In the genomic region with DNA sequence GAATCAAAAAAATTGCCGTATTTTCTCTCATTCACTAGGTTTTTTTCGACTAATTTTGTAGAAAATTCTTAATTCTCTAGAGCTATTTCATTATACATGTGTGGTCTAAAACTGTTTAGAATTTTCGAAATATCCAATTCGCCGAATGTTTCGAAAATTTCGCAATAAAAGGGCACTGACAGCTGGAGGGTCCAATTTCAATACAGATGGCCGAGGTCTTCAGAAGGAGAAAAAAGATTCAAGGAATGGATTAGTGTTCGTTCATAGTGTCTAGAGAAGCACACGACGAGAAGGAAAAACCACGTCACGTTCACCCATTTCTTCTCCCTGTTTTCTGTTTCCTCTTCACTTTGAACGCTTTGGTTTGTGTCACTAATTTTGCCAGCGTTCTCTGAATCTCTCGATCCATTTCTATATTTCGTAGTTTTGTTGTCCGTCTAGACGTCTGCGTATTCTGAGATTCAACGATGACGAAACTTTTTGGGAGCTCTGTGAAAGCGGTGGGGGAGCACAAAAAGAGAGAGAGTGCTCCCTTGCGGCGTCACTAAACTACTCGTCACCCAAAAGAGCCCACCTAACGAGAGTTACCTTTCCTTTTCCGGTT, we compare ENCODE assay signal across 7 worm cellular contexts.
A peak's percentile ranks its signal among the peaks of the same experiment; 100 is the strongest.
TF ChIP-seq lines count a peak whose summit lies in the region.

No protein-coding gene starts in this region.

TF ChIP-seq in whole organism, L1 larva, 84 proteins besides CTCF, POLR2A, EP300 and RAD21 (continued from another document and continues in another):
- no peak for TF ChIP-seq unc-30 (tag; optimal IDR thresholded peaks at IDR 0.05; lab: Kevin White, UChicago)
- peak in 2 of 3 experiments; percentile 34 to 57 for TF ChIP-seq ceh-82 (tag; optimal IDR thresholded peaks at IDR 0.05; lab: Kevin White, UChicago)
- no peak for TF ChIP-seq F16B12.6 (tag; optimal IDR thresholded peaks at IDR 0.05; lab: Kevin White, UChicago)
- peak in 1 of 2 experiments; percentile 67 for TF ChIP-seq mdl-1 (tag; optimal IDR thresholded peaks at IDR 0.05; lab: Kevin White, UChicago)
- TF ChIP-seq zip-4 (GFP tag; optimal IDR thresholded peaks at IDR 0.05; lab: Kevin White, UChicago) = peak; percentile 38
- peak; percentile 56 for TF ChIP-seq swsn-7 (tag; optimal IDR thresholded peaks at IDR 0.05; lab: Kevin White, UChicago)
- peak; percentile 62 for TF ChIP-seq mep-1 (tag; optimal IDR thresholded peaks at IDR 0.05; lab: Kevin White, UChicago)
- TF ChIP-seq pag-3 (tag; optimal IDR thresholded peaks at IDR 0.05; lab: Kevin White, UChicago; ENCODE audit: borderline replicate concordance, insufficient read depth) = no peak
- TF ChIP-seq jun-1 (tag; optimal IDR thresholded peaks at IDR 0.05; lab: Kevin White, UChicago) = peak; percentile 79
- peak; percentile 73 for TF ChIP-seq nhr-85 (tag; lab: Kevin White, UChicago)
- no peak for TF ChIP-seq ztf-11 (tag; optimal IDR thresholded peaks at IDR 0.05; lab: Kevin White, UChicago)
- TF ChIP-seq tbx-2 (tag; optimal IDR thresholded peaks at IDR 0.05; lab: Kevin White, UChicago) = peak; percentile 52
- TF ChIP-seq ceh-63 (GFP tag; optimal IDR thresholded peaks at IDR 0.05; lab: Kevin White, UChicago) = no peak
- peak; percentile 50 for TF ChIP-seq ceh-8 (GFP tag; optimal IDR thresholded peaks at IDR 0.05; lab: Kevin White, UChicago)
- peak; percentile 31 to 78 for TF ChIP-seq lsy-2 (tag; optimal IDR thresholded peaks at IDR 0.05; lab: Kevin White, UChicago)
- TF ChIP-seq egl-27 (tag; optimal IDR thresholded peaks at IDR 0.05; lab: Kevin White, UChicago) = peak; percentile 17 to 49
- peak; percentile 54 for TF ChIP-seq snu-23 (GFP tag; optimal IDR thresholded peaks at IDR 0.05; lab: Kevin White, UChicago)

TF ChIP-seq in whole organism, L2 larva, 48 proteins besides CTCF, POLR2A, EP300 and RAD21 (continued from another document and continues in another):
- peak; percentile 21 to 67 for TF ChIP-seq mdl-1 (tag; optimal IDR thresholded peaks at IDR 0.05; lab: Kevin White, UChicago)
- TF ChIP-seq nhr-23 (tag; optimal IDR thresholded peaks at IDR 0.05; lab: Kevin White, UChicago) = no peak
- TF ChIP-seq unc-62 (GFP tag; optimal IDR thresholded peaks at IDR 0.05; lab: Kevin White, UChicago) = no peak
- peak; percentile 91 for TF ChIP-seq nhr-129 (tag; optimal IDR thresholded peaks at IDR 0.05; lab: Kevin White, UChicago)
- TF ChIP-seq zag-1 (tag; optimal IDR thresholded peaks at IDR 0.05; lab: Kevin White, UChicago) = peak; percentile 77
- peak; percentile 81 for TF ChIP-seq unc-55 (GFP tag; optimal IDR thresholded peaks at IDR 0.05; lab: Kevin White, UChicago)
- TF ChIP-seq alr-1 (tag; optimal IDR thresholded peaks at IDR 0.05; lab: Kevin White, UChicago) = peak; percentile 11
- TF ChIP-seq ZK546.5 (tag; optimal IDR thresholded peaks at IDR 0.05; lab: Kevin White, UChicago) = no peak
- no peak for TF ChIP-seq nhr-10 (tag; optimal IDR thresholded peaks at IDR 0.05; lab: Kevin White, UChicago)
- TF ChIP-seq dmd-4 (tag; optimal IDR thresholded peaks at IDR 0.05; lab: Kevin White, UChicago) = no peak
- TF ChIP-seq C34F6.9 (tag; optimal IDR thresholded peaks at IDR 0.05; lab: Kevin White, UChicago) = peak; percentile 90
- TF ChIP-seq peb-1 (tag; optimal IDR thresholded peaks at IDR 0.05; lab: Kevin White, UChicago) = no peak
- peak; percentile 52 for TF ChIP-seq nhr-21 (tag; optimal IDR thresholded peaks at IDR 0.05; lab: Kevin White, UChicago)
- no peak for TF ChIP-seq ztf-11 (tag; optimal IDR thresholded peaks at IDR 0.05; lab: Kevin White, UChicago)
- no peak for TF ChIP-seq gmeb-1 (tag; optimal IDR thresholded peaks at IDR 0.05; lab: Kevin White, UChicago)
- TF ChIP-seq elt-1 (tag; optimal IDR thresholded peaks at IDR 0.05; lab: Kevin White, UChicago) = no peak
- TF ChIP-seq egl-27 (tag; optimal IDR thresholded peaks at IDR 0.05; lab: Kevin White, UChicago) = peak; percentile 78
- TF ChIP-seq nhr-6 (tag; optimal IDR thresholded peaks at IDR 0.05; lab: Kevin White, UChicago) = peak; percentile 19
- no peak for TF ChIP-seq elt-3 (tag; optimal IDR thresholded peaks at IDR 0.05; lab: Kevin White, UChicago)

TF ChIP-seq in whole organism, L3 larva, 47 proteins besides CTCF, POLR2A, EP300 and RAD21 (continued from another document and continues in another):
- TF ChIP-seq eor-1 (tag; optimal IDR thresholded peaks at IDR 0.05; lab: Kevin White, UChicago) (no peak), nhr-237 (tag; optimal IDR thresholded peaks at IDR 0.05; lab: Kevin White, UChicago) (no peak), egl-5 (tag; optimal IDR thresholded peaks at IDR 0.05; lab: Kevin White, UChicago) (peak; percentile 29), ztf-4 (tag; optimal IDR thresholded peaks at IDR 0.05; lab: Kevin White, UChicago) (no peak), nfya-1 (tag; optimal IDR thresholded peaks at IDR 0.05; lab: Kevin White, UChicago; ENCODE audit: insufficient read depth) (peak; percentile 83), sea-2 (GFP tag; optimal IDR thresholded peaks at IDR 0.05; lab: Kevin White, UChicago) (no peak), aly-2 (tag; optimal IDR thresholded peaks at IDR 0.05; lab: Kevin White, UChicago) (no peak), fkh-10 (GFP tag; optimal IDR thresholded peaks at IDR 0.05; lab: Kevin White, UChicago) (peak; percentile 78), pha-4 (tag; optimal IDR thresholded peaks at IDR 0.05; lab: Kevin White, UChicago) (peak; percentile 87), nhr-43 (tag; optimal IDR thresholded peaks at IDR 0.05; lab: Kevin White, UChicago; ENCODE audit: poor library complexity, severe bottlenecking) (no peak), zag-1 (tag; optimal IDR thresholded peaks at IDR 0.05; lab: Kevin White, UChicago) (no peak), elt-1 (tag; optimal IDR thresholded peaks at IDR 0.05; lab: Kevin White, UChicago) (peak; percentile 5), hmg-11 (tag; optimal IDR thresholded peaks at IDR 0.05; lab: Kevin White, UChicago) (peak; percentile 64), nhr-23 (tag; optimal IDR thresholded peaks at IDR 0.05; lab: Kevin White, UChicago) (no peak), mml-1 (tag; optimal IDR thresholded peaks at IDR 0.05; lab: Kevin White, UChicago) (no peak), snpc-4 (tag; optimal IDR thresholded peaks at IDR 0.05; lab: Kevin White, UChicago) (peak; percentile 16), pqm-1 (tag; optimal IDR thresholded peaks at IDR 0.05; lab: Kevin White, UChicago) (peak; percentile 13), ceh-82 (tag; optimal IDR thresholded peaks at IDR 0.05; lab: Kevin White, UChicago) (no peak)

TF ChIP-seq in whole organism, L4 larva, 104 proteins besides CTCF, POLR2A, EP300 and RAD21 (continued from another document and continues in another):
- no peak for TF ChIP-seq egl-27 (tag; optimal IDR thresholded peaks at IDR 0.05; lab: Kevin White, UChicago)
- no peak for TF ChIP-seq spr-3 (GFP tag; optimal IDR thresholded peaks at IDR 0.05; lab: Kevin White, UChicago)
- TF ChIP-seq T20F7.1 (GFP tag; optimal IDR thresholded peaks at IDR 0.05; lab: Kevin White, UChicago) = no peak
- TF ChIP-seq arid-1 (GFP tag; conservative IDR thresholded peaks at IDR 0.05; lab: Robert Waterston, UW) = 0 out of 2 replicates have a peak, but pooled peaks have one; percentile 20
- no peak for TF ChIP-seq zip-2 (tag; optimal IDR thresholded peaks at IDR 0.05; lab: Kevin White, UChicago)
- TF ChIP-seq Y105C5A.15 (GFP tag; IDR thresholded peaks at IDR 0.05; lab: Robert Waterston, UW) = no peak
- TF ChIP-seq vab-7 (GFP tag; IDR thresholded peaks at IDR 0.05; lab: Robert Waterston, UW) = no peak
- TF ChIP-seq mes-2 (tag; optimal IDR thresholded peaks at IDR 0.05; lab: Kevin White, UChicago; ENCODE audit: poor library complexity, severe bottlenecking) = peak; percentile 49
- TF ChIP-seq F37D6.2 (tag; optimal IDR thresholded peaks at IDR 0.05; lab: Kevin White, UChicago) = no peak
- TF ChIP-seq set-16 (GFP tag; IDR thresholded peaks at IDR 0.05; lab: Robert Waterston, UW) = no peak
- peak; percentile 13 for TF ChIP-seq nhr-6 (tag; optimal IDR thresholded peaks at IDR 0.05; lab: Kevin White, UChicago)
- no peak for TF ChIP-seq Y5F2A.4 (GFP tag; optimal IDR thresholded peaks at IDR 0.05; lab: Kevin White, UChicago)
- peak; percentile 58 for TF ChIP-seq nhr-11 (tag; optimal IDR thresholded peaks at IDR 0.05; lab: Kevin White, UChicago)
- TF ChIP-seq egl-43 (GFP tag; IDR thresholded peaks at IDR 0.05; lab: Robert Waterston, UW) = 0 out of 2 replicates have a peak, but pooled peaks have one; percentile 32
- peak; percentile 17; the same call in 1 of the 2 replicates for TF ChIP-seq tra-1 (GFP tag; IDR thresholded peaks at IDR 0.05; lab: Robert Waterston, UW)
- peak; percentile 70 for TF ChIP-seq hlh-30 (tag; optimal IDR thresholded peaks at IDR 0.05; lab: Kevin White, UChicago; ENCODE audit: insufficient read depth)
- TF ChIP-seq hif-1 (tag; optimal IDR thresholded peaks at IDR 0.05; lab: Kevin White, UChicago) = peak in 1 of 2 experiments; percentile 48
- peak; percentile 58 for TF ChIP-seq aha-1 (tag; lab: Kevin White, UChicago)

TF ChIP-seq in whole organism, late embryonic, 69 proteins besides CTCF, POLR2A, EP300 and RAD21 (continued from another document and continues in another):
- TF ChIP-seq pros-1 (tag; optimal IDR thresholded peaks at IDR 0.05; lab: Kevin White, UChicago) (no peak), nhr-11 (tag; optimal IDR thresholded peaks at IDR 0.05; lab: Kevin White, UChicago) (no peak), pha-4 (tag; optimal IDR thresholded peaks at IDR 0.05; lab: Kevin White, UChicago) (no peak), gmeb-2 (tag; optimal IDR thresholded peaks at IDR 0.05; lab: Kevin White, UChicago) (no peak), eyg-1 (tag; optimal IDR thresholded peaks at IDR 0.05; lab: Kevin White, UChicago) (no peak), K02D7.2 (tag; optimal IDR thresholded peaks at IDR 0.05; lab: Kevin White, UChicago) (no peak), ztf-16 (tag; optimal IDR thresholded peaks at IDR 0.05; lab: Kevin White, UChicago) (no peak), tbx-7 (tag; optimal IDR thresholded peaks at IDR 0.05; lab: Kevin White, UChicago) (no peak), C38D4.7 (GFP tag; optimal IDR thresholded peaks at IDR 0.05; lab: Kevin White, UChicago) (no peak), C08G9.2 (tag; optimal IDR thresholded peaks at IDR 0.05; lab: Kevin White, UChicago) (no peak), dmd-4 (tag; optimal IDR thresholded peaks at IDR 0.05; lab: Kevin White, UChicago; ENCODE audit: borderline replicate concordance) (no peak), unc-55 (GFP tag; optimal IDR thresholded peaks at IDR 0.05; lab: Kevin White, UChicago) (peak; percentile 52), pax-1 (tag; optimal IDR thresholded peaks at IDR 0.05; lab: Kevin White, UChicago) (no peak), hlh-6 (tag; optimal IDR thresholded peaks at IDR 0.05; lab: Kevin White, UChicago) (no peak), ceh-31 (tag; optimal IDR thresholded peaks at IDR 0.05; lab: Kevin White, UChicago) (peak; percentile 32), lin-11 (tag; optimal IDR thresholded peaks at IDR 0.05; lab: Kevin White, UChicago) (no peak), rnt-1 (tag; optimal IDR thresholded peaks at IDR 0.05; lab: Kevin White, UChicago) (peak; percentile 27), sox-2 (GFP tag; IDR thresholded peaks at IDR 0.05; lab: Robert Waterston, UW) (no peak), sox-4 (tag; optimal IDR thresholded peaks at IDR 0.05; lab: Kevin White, UChicago) (no peak), ceh-45 (GFP tag; IDR thresholded peaks at IDR 0.05; lab: Robert Waterston, UW) (no peak), fkh-6 (tag; optimal IDR thresholded peaks at IDR 0.05; lab: Kevin White, UChicago) (no peak)

TF ChIP-seq in whole organism, mixed stage, embryonic, 35 proteins besides CTCF, POLR2A, EP300 and RAD21 (continued from another document):
- TF ChIP-seq ces-1 (GFP tag; optimal IDR thresholded peaks at IDR 0.05; lab: Kevin White, UChicago) = peak; percentile 72
- peak; percentile 34 for TF ChIP-seq pha-4 (tag; optimal IDR thresholded peaks at IDR 0.05; lab: Kevin White, UChicago)
- TF ChIP-seq ham-2 (GFP tag; optimal IDR thresholded peaks at IDR 0.05; lab: Kevin White, UChicago) = no peak
- peak; percentile 39 for TF ChIP-seq mep-1 (tag; optimal IDR thresholded peaks at IDR 0.05; lab: Kevin White, UChicago)
- no peak for TF ChIP-seq ceh-39 (tag; optimal IDR thresholded peaks at IDR 0.05; lab: Kevin White, UChicago)

TF ChIP-seq in whole organism, young adult, 124 proteins besides CTCF, POLR2A, EP300 and RAD21 (continued from another document and continues in another):
- TF ChIP-seq him-1 (tag; optimal IDR thresholded peaks at IDR 0.05; lab: Kevin White, UChicago) (no peak), madf-10 (tag; optimal IDR thresholded peaks at IDR 0.05; lab: Kevin White, UChicago) (no peak), F49E8.2 (tag; optimal IDR thresholded peaks at IDR 0.05; lab: Kevin White, UChicago; ENCODE audit: insufficient read depth) (no peak), dox-1 (GFP tag; IDR thresholded peaks at IDR 0.05; lab: Robert Waterston, UW) (no peak), lir-1 (GFP tag; conservative IDR thresholded peaks at IDR 0.05; lab: Robert Waterston, UW) (no peak), atf-7 (tag; optimal IDR thresholded peaks at IDR 0.05; lab: Kevin White, UChicago) (peak; percentile 18), lin-35 (GFP tag; optimal IDR thresholded peaks at IDR 0.05; lab: Kevin White, UChicago) (peak in 1 of 3 experiments; percentile 55), ZK185.1 (tag; optimal IDR thresholded peaks at IDR 0.05; lab: Kevin White, UChicago; ENCODE audit: poor library complexity, severe bottlenecking) (peak; percentile 32), nfyb-1 (GFP tag; IDR thresholded peaks at IDR 0.05; lab: Robert Waterston, UW) (0 out of 2 replicates have a peak, but pooled peaks have one; percentile 29), sdz-38 (tag; optimal IDR thresholded peaks at IDR 0.05; lab: Kevin White, UChicago) (no peak), ztf-22 (GFP tag; optimal IDR thresholded peaks at IDR 0.05; lab: Kevin White, UChicago) (no peak), pbrm-1 (GFP tag; IDR thresholded peaks at IDR 0.05; lab: Robert Waterston, UW) (no peak), snpc-4 (GFP tag; optimal IDR thresholded peaks at IDR 0.05; lab: Kevin White, UChicago) (no peak), snpc-4 (tag; optimal IDR thresholded peaks at IDR 0.05; lab: Kevin White, UChicago) (peak in 1 of 4 experiments; percentile 8), C17E4.6 (GFP tag; IDR thresholded peaks at IDR 0.05; lab: Robert Waterston, UW) (no peak), rpc-1 (optimal IDR thresholded peaks at IDR 0.05; lab: Kevin White, UChicago) (no peak), rpc-1 (tag; optimal IDR thresholded peaks at IDR 0.05; lab: Kevin White, UChicago) (no peak), zfh-2 (GFP tag; conservative IDR thresholded peaks at IDR 0.05; lab: Robert Waterston, UW) (peak; percentile 56; the same call in 1 of the 2 replicates), lin-40 (tag; optimal IDR thresholded peaks at IDR 0.05; lab: Kevin White, UChicago) (peak; percentile 31), lsy-27 (tag; optimal IDR thresholded peaks at IDR 0.05; lab: Kevin White, UChicago; ENCODE audit: borderline replicate concordance, insufficient read depth) (no peak), attf-5 (GFP tag; optimal IDR thresholded peaks at IDR 0.05; lab: Kevin White, UChicago) (peak; percentile 21), K12H6.12 (tag; optimal IDR thresholded peaks at IDR 0.05; lab: Kevin White, UChicago) (peak; percentile 79), dpl-1 (GFP tag; optimal IDR thresholded peaks at IDR 0.05; lab: Kevin White, UChicago) (no peak), F57A8.1 (GFP tag; optimal IDR thresholded peaks at IDR 0.05; lab: Kevin White, UChicago) (no peak), aptf-2 (GFP tag; conservative IDR thresholded peaks at IDR 0.05; lab: Robert Waterston, UW) (no peak), aptf-3 (GFP tag; IDR thresholded peaks at IDR 0.05; lab: Robert Waterston, UW) (no peak), Y56A3A.18 (GFP tag; IDR thresholded peaks at IDR 0.05; lab: Robert Waterston, UW) (no peak), Y53F4B.3 (GFP tag; IDR thresholded peaks at IDR 0.05; lab: Robert Waterston, UW) (no peak), bed-1 (GFP tag; IDR thresholded peaks at IDR 0.05; lab: Robert Waterston, UW) (no peak), pha-4 (tag; optimal IDR thresholded peaks at IDR 0.05; lab: Kevin White, UChicago) (no peak), ccch-3 (GFP tag; optimal IDR thresholded peaks at IDR 0.05; lab: Kevin White, UChicago) (no peak), madf-8 (GFP tag; conservative IDR thresholded peaks at IDR 0.05; lab: Robert Waterston, UW) (no peak), ceh-79 (tag; optimal IDR thresholded peaks at IDR 0.05; lab: Kevin White, UChicago) (no peak), B0035.1 (tag; optimal IDR thresholded peaks at IDR 0.05; lab: Kevin White, UChicago) (no peak), sea-2 (GFP tag; IDR thresholded peaks at IDR 0.05; lab: Robert Waterston, UW) (no peak), ceh-27 (GFP tag; optimal IDR thresholded peaks at IDR 0.05; lab: Kevin White, UChicago) (peak; percentile 19), Y67H2A.10 (GFP tag; conservative IDR thresholded peaks at IDR 0.05; lab: Robert Waterston, UW) (no peak)
